Worm (Caenorhabditis elegans): ENCODE results near the gene Y111B2A.2.

Y111B2A.2 gene

DNA sequence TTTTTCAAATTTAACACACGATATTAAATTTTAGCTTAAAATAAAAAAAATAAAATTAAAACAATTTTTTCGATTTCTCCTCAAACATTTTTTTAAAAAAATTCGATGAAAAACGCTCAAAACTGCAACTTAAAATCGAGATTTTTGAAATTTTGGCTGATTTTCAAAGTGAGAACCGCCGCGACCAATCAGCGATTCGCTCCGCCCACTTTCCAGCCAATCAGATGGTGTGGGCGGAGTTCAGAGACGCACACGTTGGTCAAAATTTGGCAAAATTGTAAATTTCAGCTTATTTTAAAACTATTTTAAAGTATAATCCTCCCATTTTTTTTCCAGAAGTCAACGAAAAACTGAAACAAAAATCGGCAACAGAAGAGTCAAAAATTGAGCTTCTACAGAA, 14.6 kb downstream of the Y111B2A.2 start:
- TF ChIP-seq pes-1 (GFP tag; IDR thresholded peaks at IDR 0.05) (no peak), tbx-11 (GFP tag; IDR thresholded peaks at IDR 0.05) (no peak), ama-1 (optimal IDR thresholded peaks at IDR 0.05) (no peak), hmg-4 (GFP tag; optimal IDR thresholded peaks at IDR 0.05) (no peak), F13C5.2 (tag; optimal IDR thresholded peaks at IDR 0.05) (no peak), scrt-1 (GFP tag; IDR thresholded peaks at IDR 0.05) (no peak), sea-1 (GFP tag; conservative IDR thresholded peaks at IDR 0.05) (no peak), B0310.2 (tag; optimal IDR thresholded peaks at IDR 0.05) (no peak), hmbx-1 (tag; optimal IDR thresholded peaks at IDR 0.05) (no peak), tra-4 (tag; optimal IDR thresholded peaks at IDR 0.05) (no peak), ceh-36 (tag; optimal IDR thresholded peaks at IDR 0.05) (no peak)

DNA sequence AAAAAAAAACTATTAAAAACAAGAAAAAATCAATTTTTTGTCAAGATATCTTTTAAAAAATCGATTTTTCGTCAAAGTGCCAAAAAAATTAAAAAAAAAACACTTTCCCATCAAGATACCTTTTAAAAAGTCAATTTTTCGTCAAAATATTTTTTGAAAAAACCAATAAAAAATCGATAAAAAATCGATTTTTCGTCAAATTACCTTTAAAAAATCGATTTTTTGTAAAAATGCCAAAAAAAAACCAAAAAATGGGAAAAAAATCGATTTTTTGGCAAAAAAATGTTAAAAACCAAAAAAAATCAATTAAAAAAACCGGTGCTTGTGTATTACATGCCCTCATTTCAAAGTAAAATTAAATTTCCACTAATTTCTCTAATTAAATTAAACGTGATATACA, 21.8 kb downstream of the Y111B2A.2 start:
- TF ChIP-seq scrt-1 (GFP tag; IDR thresholded peaks at IDR 0.05) = no peak
- TF ChIP-seq tbx-11 (GFP tag; IDR thresholded peaks at IDR 0.05) = no peak
- no peak for TF ChIP-seq B0310.2 (tag; optimal IDR thresholded peaks at IDR 0.05)
- no peak for TF ChIP-seq pes-1 (GFP tag; IDR thresholded peaks at IDR 0.05)
- TF ChIP-seq hmg-4 (GFP tag; optimal IDR thresholded peaks at IDR 0.05) = no peak
- TF ChIP-seq flt-1 (GFP tag; IDR thresholded peaks at IDR 0.05) = no peak
- TF ChIP-seq tbx-37 (GFP tag; conservative IDR thresholded peaks at IDR 0.05) = no peak
- TF ChIP-seq ceh-36 (tag; optimal IDR thresholded peaks at IDR 0.05) = no peak

DNA sequence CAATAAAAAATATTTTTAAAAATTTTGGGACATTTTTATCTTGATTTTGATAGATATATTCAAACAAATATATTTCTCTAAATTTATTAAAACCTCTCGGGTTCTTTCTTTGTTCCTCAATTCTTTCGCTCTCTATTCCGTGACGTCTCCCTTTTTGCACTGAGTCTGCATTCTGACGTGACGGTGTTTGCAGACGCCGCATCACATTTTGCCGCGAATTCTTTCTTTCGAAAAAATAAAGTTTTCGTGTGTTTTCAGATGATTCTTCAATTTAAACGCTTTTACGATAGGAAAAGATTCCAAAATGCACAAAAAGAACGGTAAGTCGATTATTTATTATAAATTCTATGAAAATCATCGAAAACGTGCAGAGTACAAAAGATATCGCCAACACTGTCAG, 32.1 kb downstream of the Y111B2A.2 start:
- TF ChIP-seq ceh-36 (tag; optimal IDR thresholded peaks at IDR 0.05) (no peak), tra-4 (tag; optimal IDR thresholded peaks at IDR 0.05) (no peak), tbx-37 (GFP tag; conservative IDR thresholded peaks at IDR 0.05) (peak; percentile 30; the same call in 1 of the 2 replicates), hmg-4 (GFP tag; optimal IDR thresholded peaks at IDR 0.05) (no peak), ceh-13 (GFP tag; optimal IDR thresholded peaks at IDR 0.05) (no peak), B0310.2 (tag; optimal IDR thresholded peaks at IDR 0.05) (no peak), flt-1 (GFP tag; IDR thresholded peaks at IDR 0.05) (no peak), pes-1 (GFP tag; IDR thresholded peaks at IDR 0.05) (no peak), hnd-1 (tag; optimal IDR thresholded peaks at IDR 0.05) (no peak), tbx-11 (GFP tag; IDR thresholded peaks at IDR 0.05) (no peak), F13C5.2 (tag; optimal IDR thresholded peaks at IDR 0.05) (peak; percentile 14)

DNA sequence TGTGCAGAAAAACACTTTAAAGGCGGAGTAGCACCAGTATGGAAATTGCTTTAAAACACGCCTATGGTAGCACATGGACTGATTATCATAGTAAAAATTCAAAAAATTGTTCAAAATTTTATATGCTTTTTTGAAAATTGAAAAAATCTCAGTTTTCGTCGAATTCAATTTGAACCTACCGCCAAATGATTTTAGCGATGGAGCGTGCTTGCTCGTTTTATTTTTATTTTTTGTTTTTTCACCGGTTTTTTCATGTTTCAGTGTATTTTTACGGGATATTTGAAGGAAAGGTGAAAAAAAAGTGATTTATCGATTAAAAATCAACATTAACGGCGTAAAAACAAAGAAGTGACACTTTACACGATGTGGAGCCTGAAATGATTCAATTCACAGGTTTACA, 38.0 kb downstream of the Y111B2A.2 start:
- no peak for TF ChIP-seq hmg-4 (GFP tag; optimal IDR thresholded peaks at IDR 0.05)
- TF ChIP-seq hmbx-1 (tag; optimal IDR thresholded peaks at IDR 0.05) = no peak
- TF ChIP-seq aly-1 (tag; optimal IDR thresholded peaks at IDR 0.05) = no peak
- no peak for TF ChIP-seq B0310.2 (tag; optimal IDR thresholded peaks at IDR 0.05)
- no peak for TF ChIP-seq hnd-1 (tag; optimal IDR thresholded peaks at IDR 0.05)
- TF ChIP-seq F13C5.2 (tag; optimal IDR thresholded peaks at IDR 0.05) = no peak
- no peak for TF ChIP-seq sea-1 (GFP tag; conservative IDR thresholded peaks at IDR 0.05)
- TF ChIP-seq pes-1 (GFP tag; IDR thresholded peaks at IDR 0.05) = no peak

DNA sequence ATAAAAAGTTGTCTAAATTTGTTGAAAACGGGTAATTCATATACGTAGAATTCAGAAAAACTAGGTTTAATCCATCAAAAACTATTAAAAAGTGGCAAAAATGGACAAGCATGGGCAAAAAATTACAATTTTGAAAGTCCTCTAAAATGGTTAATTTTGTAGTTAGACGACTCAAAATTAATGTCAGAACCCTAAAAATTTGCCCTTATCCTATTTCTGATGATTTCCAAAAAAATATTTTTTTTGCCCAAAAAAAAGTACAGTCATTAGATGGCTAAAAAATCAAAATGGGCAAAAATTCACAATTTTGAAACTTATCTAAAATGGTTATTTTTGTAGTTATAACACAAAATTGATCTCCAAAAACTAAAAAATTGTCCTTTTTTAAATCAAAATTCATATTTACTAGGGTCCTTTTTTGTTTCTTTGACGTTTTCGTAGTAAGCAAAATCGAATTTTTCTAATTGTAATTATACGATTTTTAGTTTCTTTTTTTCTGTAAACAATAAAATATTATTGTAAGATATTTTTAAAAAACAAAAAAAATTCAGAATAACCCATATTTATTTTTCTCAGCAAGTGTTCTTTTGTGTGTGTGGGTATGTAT, 41.5 kb downstream of the Y111B2A.2 start:
- TF ChIP-seq aly-1 (tag; optimal IDR thresholded peaks at IDR 0.05) (no peak), tra-4 (tag; optimal IDR thresholded peaks at IDR 0.05) (no peak), ama-1 (optimal IDR thresholded peaks at IDR 0.05) (no peak), ceh-36 (tag; optimal IDR thresholded peaks at IDR 0.05) (no peak), flt-1 (GFP tag; IDR thresholded peaks at IDR 0.05) (no peak), ceh-13 (GFP tag; optimal IDR thresholded peaks at IDR 0.05) (no peak), ets-7 (tag; optimal IDR thresholded peaks at IDR 0.05) (no peak), hnd-1 (tag; optimal IDR thresholded peaks at IDR 0.05) (no peak), sea-1 (GFP tag; conservative IDR thresholded peaks at IDR 0.05) (no peak), pes-1 (GFP tag; IDR thresholded peaks at IDR 0.05) (no peak), B0310.2 (tag; optimal IDR thresholded peaks at IDR 0.05) (no peak), hmg-4 (GFP tag; optimal IDR thresholded peaks at IDR 0.05) (no peak)

DNA sequence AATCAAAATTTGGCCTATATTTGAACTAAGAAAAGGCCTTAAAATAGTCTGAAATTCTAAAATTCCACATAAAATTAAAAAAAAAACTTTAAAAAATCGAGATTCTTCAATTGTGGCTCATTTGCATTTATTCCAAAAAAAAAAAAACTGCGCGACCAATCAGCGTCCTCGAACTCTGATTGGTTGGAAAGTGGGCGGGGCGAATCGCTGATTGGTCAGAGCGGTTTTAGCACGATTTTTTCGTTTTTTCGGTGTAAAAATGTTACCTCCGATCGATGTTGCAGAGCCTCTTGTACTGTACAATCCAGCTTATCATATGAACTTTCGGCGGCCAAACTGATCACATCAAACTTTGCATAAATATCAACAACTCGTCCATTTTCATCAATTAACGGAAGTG, 44.5 kb downstream of the Y111B2A.2 start:
- TF ChIP-seq hmbx-1 (tag; optimal IDR thresholded peaks at IDR 0.05) (no peak), ceh-13 (GFP tag; optimal IDR thresholded peaks at IDR 0.05) (no peak), pes-1 (GFP tag; IDR thresholded peaks at IDR 0.05) (no peak), flt-1 (GFP tag; IDR thresholded peaks at IDR 0.05) (no peak), hnd-1 (tag; optimal IDR thresholded peaks at IDR 0.05) (no peak), hmg-4 (GFP tag; optimal IDR thresholded peaks at IDR 0.05) (no peak), aly-1 (tag; optimal IDR thresholded peaks at IDR 0.05) (no peak), ama-1 (optimal IDR thresholded peaks at IDR 0.05) (no peak), sea-1 (GFP tag; conservative IDR thresholded peaks at IDR 0.05) (no peak), ets-7 (tag; optimal IDR thresholded peaks at IDR 0.05) (no peak), scrt-1 (GFP tag; IDR thresholded peaks at IDR 0.05) (no peak), F13C5.2 (tag; optimal IDR thresholded peaks at IDR 0.05) (no peak), tbx-37 (GFP tag; conservative IDR thresholded peaks at IDR 0.05) (no peak), B0310.2 (tag; optimal IDR thresholded peaks at IDR 0.05) (no peak), tbx-11 (GFP tag; IDR thresholded peaks at IDR 0.05) (no peak), ceh-36 (tag; optimal IDR thresholded peaks at IDR 0.05) (no peak), tra-4 (tag; optimal IDR thresholded peaks at IDR 0.05) (no peak)

DNA sequence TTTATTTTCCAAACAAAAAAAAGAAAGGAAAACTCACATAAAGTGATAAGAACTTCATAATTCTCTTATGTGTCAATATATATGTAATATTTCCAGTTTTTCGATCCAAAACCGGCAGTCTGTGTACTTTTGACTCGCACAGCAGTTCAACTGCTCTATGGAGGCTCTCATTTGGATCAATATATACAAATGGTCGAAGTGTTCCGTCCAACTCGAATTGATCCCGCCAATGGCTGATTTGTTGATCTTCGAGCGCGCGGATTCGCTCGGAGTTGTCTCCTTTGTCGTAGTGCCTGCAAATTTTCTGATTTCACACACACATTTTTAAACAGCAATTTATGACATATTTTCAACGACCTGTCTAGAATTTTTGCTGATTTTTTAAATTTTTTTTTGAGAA, 46.8 kb downstream of the Y111B2A.2 start:
- no peak for TF ChIP-seq pes-1 (GFP tag; IDR thresholded peaks at IDR 0.05)
- no peak for TF ChIP-seq hmbx-1 (tag; optimal IDR thresholded peaks at IDR 0.05)
- TF ChIP-seq flt-1 (GFP tag; IDR thresholded peaks at IDR 0.05) = no peak
- TF ChIP-seq B0310.2 (tag; optimal IDR thresholded peaks at IDR 0.05) = no peak
- TF ChIP-seq hmg-4 (GFP tag; optimal IDR thresholded peaks at IDR 0.05) = no peak
- no peak for TF ChIP-seq scrt-1 (GFP tag; IDR thresholded peaks at IDR 0.05)
- no peak for TF ChIP-seq F13C5.2 (tag; optimal IDR thresholded peaks at IDR 0.05)
- no peak for TF ChIP-seq tbx-11 (GFP tag; IDR thresholded peaks at IDR 0.05)
- no peak for TF ChIP-seq sea-1 (GFP tag; conservative IDR thresholded peaks at IDR 0.05)
- no peak for TF ChIP-seq ama-1 (optimal IDR thresholded peaks at IDR 0.05)
- no peak for TF ChIP-seq aly-1 (tag; optimal IDR thresholded peaks at IDR 0.05)
- no peak for TF ChIP-seq ceh-13 (GFP tag; optimal IDR thresholded peaks at IDR 0.05)
- TF ChIP-seq ceh-36 (tag; optimal IDR thresholded peaks at IDR 0.05) = no peak
- no peak for TF ChIP-seq ets-7 (tag; optimal IDR thresholded peaks at IDR 0.05)
- no peak for TF ChIP-seq tbx-37 (GFP tag; conservative IDR thresholded peaks at IDR 0.05)
- no peak for TF ChIP-seq hnd-1 (tag; optimal IDR thresholded peaks at IDR 0.05)
- no peak for TF ChIP-seq tra-4 (tag; optimal IDR thresholded peaks at IDR 0.05)

Measured in whole organism, early embryonic.